Fruit fly (Drosophila melanogaster): ENCODE data around the gene Wnt6.

Gene Wnt6

dm6 chr2L:7301497-7301896 is 32.0 kb upstream of the Wnt6 start:
- TF ChIP-seq CG10348 (GFP tag; IDR thresholded peaks at IDR 0.05), result 0 out of 2 replicates have a peak, but pooled peaks have one; percentile 30
- TF ChIP-seq CG4496 (GFP tag; IDR thresholded peaks at IDR 0.05), result 0 out of 3 replicates have a peak, but pooled peaks have one; percentile 14
- no peak for TF ChIP-seq Pif1B (GFP tag; optimal IDR thresholded peaks at IDR 0.05)

dm6 chr2L:7302727-7303126 is 30.8 kb upstream of the Wnt6 start:
- TF ChIP-seq EcR (GFP tag; optimal IDR thresholded peaks at IDR 0.05), result no peak
- TF ChIP-seq CG10348 (GFP tag; IDR thresholded peaks at IDR 0.05), result no peak
- no peak for TF ChIP-seq CG4496 (GFP tag; IDR thresholded peaks at IDR 0.05)
- no peak for TF ChIP-seq CG12605 (GFP tag; IDR thresholded peaks at IDR 0.05)
- TF ChIP-seq fd96Ca (GFP tag; IDR thresholded peaks at IDR 0.05), result no peak

dm6 chr2L:7303256-7303655 is 30.3 kb upstream of the Wnt6 start:
- TF ChIP-seq CG13204 (GFP tag; optimal IDR thresholded peaks at IDR 0.05) (no peak), Snoo (tag; optimal IDR thresholded peaks at IDR 0.05) (no peak), D1 (tag; optimal IDR thresholded peaks at IDR 0.05) (no peak), EcR (GFP tag; optimal IDR thresholded peaks at IDR 0.05) (no peak)

dm6 chr2L:7304331-7304730 is 29.2 kb upstream of the Wnt6 start:
- no peak for TF ChIP-seq CG34367 (tag; optimal IDR thresholded peaks at IDR 0.05)
- no peak for TF ChIP-seq EcR (GFP tag; optimal IDR thresholded peaks at IDR 0.05)
- no peak for TF ChIP-seq CG9948 (tag; optimal IDR thresholded peaks at IDR 0.05)
- no peak for TF ChIP-seq CG17806 (tag; optimal IDR thresholded peaks at IDR 0.05)
- TF ChIP-seq CG13204 (GFP tag; optimal IDR thresholded peaks at IDR 0.05), result no peak
- TF ChIP-seq CG8301 (tag; optimal IDR thresholded peaks at IDR 0.05), result no peak

- TF ChIP-seq EcR (GFP tag; optimal IDR thresholded peaks at IDR 0.05), result peak; percentile 39
- TF ChIP-seq CG14655 (GFP tag; optimal IDR thresholded peaks at IDR 0.05), result no peak
- TF ChIP-seq fd96Ca (GFP tag; IDR thresholded peaks at IDR 0.05), result peak; percentile 41; the same call in 1 of the 3 replicates
- TF ChIP-seq Ets98B (GFP tag; IDR thresholded peaks at IDR 0.05), result 0 out of 2 replicates have a peak, but pooled peaks have one; percentile 18
- TF ChIP-seq gl (tag; optimal IDR thresholded peaks at IDR 0.05), result peak; percentile 38
- TF ChIP-seq Pif1A (GFP tag; optimal IDR thresholded peaks at IDR 0.05), result peak; percentile 30
- TF ChIP-seq Pif1B (GFP tag; optimal IDR thresholded peaks at IDR 0.05), result peak; percentile 9
- TF ChIP-seq CG9948 (tag; optimal IDR thresholded peaks at IDR 0.05), result no peak
- TF ChIP-seq CG34367 (tag; optimal IDR thresholded peaks at IDR 0.05), result no peak
- no peak for TF ChIP-seq D1 (tag; optimal IDR thresholded peaks at IDR 0.05)
- TF ChIP-seq CG8301 (tag; optimal IDR thresholded peaks at IDR 0.05), result no peak
- TF ChIP-seq CG15710 (tag; optimal IDR thresholded peaks at IDR 0.05), result no peak
- no peak for TF ChIP-seq rn (GFP tag; IDR thresholded peaks at IDR 0.05)
- peak; percentile 43; the same call in 1 of the 2 replicates for TF ChIP-seq CG32121 (GFP tag; IDR thresholded peaks at IDR 0.05)
- no peak for TF ChIP-seq CG12605 (GFP tag; IDR thresholded peaks at IDR 0.05)
- peak; percentile 53; the same call in 2 of the 3 replicates for TF ChIP-seq CG4496 (GFP tag; IDR thresholded peaks at IDR 0.05)
- peak; percentile 21 for TF ChIP-seq CG13204 (GFP tag; optimal IDR thresholded peaks at IDR 0.05)
- TF ChIP-seq CG10348 (GFP tag; IDR thresholded peaks at IDR 0.05), result no peak
- TF ChIP-seq CG17806 (tag; optimal IDR thresholded peaks at IDR 0.05), result no peak
- peak; percentile 17 for TF ChIP-seq CG8159 (tag; optimal IDR thresholded peaks at IDR 0.05)
- no peak for TF ChIP-seq Snoo (tag; optimal IDR thresholded peaks at IDR 0.05)
Observed at dm6 chr2L:7306782-7307181, 26.7 kb upstream of the Wnt6 start, which contains the start of gene wg. Gene wg (plus strand): TSS chr2L:7307159.

dm6 chr2L:7311467-7311866 is 22.0 kb upstream of the Wnt6 start:
- TF ChIP-seq CG12605 (GFP tag; IDR thresholded peaks at IDR 0.05) (no peak), CG9948 (tag; optimal IDR thresholded peaks at IDR 0.05) (no peak), CG32121 (GFP tag; IDR thresholded peaks at IDR 0.05) (no peak), CG4496 (GFP tag; IDR thresholded peaks at IDR 0.05) (no peak), CG14655 (GFP tag; optimal IDR thresholded peaks at IDR 0.05) (no peak), rn (GFP tag; IDR thresholded peaks at IDR 0.05) (no peak), fd96Ca (GFP tag; IDR thresholded peaks at IDR 0.05) (no peak), Ets98B (GFP tag; IDR thresholded peaks at IDR 0.05) (no peak)

- TF ChIP-seq CG13204 (GFP tag; optimal IDR thresholded peaks at IDR 0.05) (peak; percentile 67), CG15710 (tag; optimal IDR thresholded peaks at IDR 0.05) (peak; percentile 79), CG17806 (tag; optimal IDR thresholded peaks at IDR 0.05) (peak; percentile 81), CG9948 (tag; optimal IDR thresholded peaks at IDR 0.05) (peak; percentile 75), Pif1B (GFP tag; optimal IDR thresholded peaks at IDR 0.05) (peak; percentile 75), CG32121 (GFP tag; IDR thresholded peaks at IDR 0.05) (peak; percentile 87), CG34367 (tag; optimal IDR thresholded peaks at IDR 0.05) (peak; percentile 83), Ets98B (GFP tag; IDR thresholded peaks at IDR 0.05) (peak; percentile 93), Snoo (tag; optimal IDR thresholded peaks at IDR 0.05) (no peak), D1 (tag; optimal IDR thresholded peaks at IDR 0.05) (peak; percentile 32), rn (GFP tag; IDR thresholded peaks at IDR 0.05) (peak; percentile 67), fd96Ca (GFP tag; IDR thresholded peaks at IDR 0.05) (peak; percentile 91), CG8159 (tag; optimal IDR thresholded peaks at IDR 0.05) (peak; percentile 80), CG14655 (GFP tag; optimal IDR thresholded peaks at IDR 0.05) (peak; percentile 84), CG12605 (GFP tag; IDR thresholded peaks at IDR 0.05) (peak; percentile 92), Pif1A (GFP tag; optimal IDR thresholded peaks at IDR 0.05) (peak; percentile 89), CG4496 (GFP tag; IDR thresholded peaks at IDR 0.05) (peak; percentile 95), CG10348 (GFP tag; IDR thresholded peaks at IDR 0.05) (no peak), gl (tag; optimal IDR thresholded peaks at IDR 0.05) (peak; percentile 36), CG8301 (tag; optimal IDR thresholded peaks at IDR 0.05) (peak; percentile 84), EcR (GFP tag; optimal IDR thresholded peaks at IDR 0.05) (no peak)
Observed at dm6 chr2L:7313233-7313858, 20.2 kb upstream of the Wnt6 start.
